Worm (Caenorhabditis elegans) whole organism, midembryonic: ENCODE measurements around the gene mab-21.

Experiments used
- cog-1 ChIP-seq: sonication (generic microtip); optimal IDR thresholded peaks from 2 replicates; lab custom pipeline; 2016; ENCODE audit warnings: missing genetic modification characterization, missing compliant biosample characterization
- flt-1 ChIP-seq: fragments of 200-800 bp; sonication (Bioruptor generic); IDR thresholded peaks from 2 replicates; pipeline ENCODE4 v1.3.6; 2022; ENCODE audit warnings: missing genetic modification characterization, missing compliant biosample characterization
- klf-2 ChIP-seq: fragments of 200-800 bp; sonication (Bioruptor generic); conservative IDR thresholded peaks from 2 replicates; pipeline ENCODE4 v1.3.6; 2022; ENCODE audit warnings: missing genetic modification reagents, missing genetic modification characterization, missing compliant biosample characterization

DNA sequence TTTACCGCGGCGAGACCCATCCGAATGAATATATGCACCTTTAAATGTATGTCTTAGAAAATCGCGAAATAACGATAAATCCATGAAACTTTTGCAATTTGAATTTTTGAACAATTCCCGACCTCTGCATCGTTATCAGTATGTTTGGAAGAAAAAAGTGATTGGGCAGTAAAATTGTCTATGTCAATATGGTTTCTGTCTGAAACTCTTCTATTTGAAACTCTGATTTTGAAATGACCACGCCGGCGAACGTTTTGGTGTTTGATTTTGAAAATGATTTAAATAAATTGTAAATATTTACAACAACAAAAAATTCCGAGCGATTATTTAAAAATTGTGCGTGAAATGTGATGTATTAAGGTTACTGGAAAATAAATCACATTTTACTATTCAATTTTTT lies 39.3 kb upstream of the mab-21 start:
- TF ChIP-seq klf-2 (GFP tag; lab: Robert Waterston, UW) (no peak), flt-1 (no peak), cog-1 (no peak)
